Worm (Caenorhabditis elegans): ENCODE measurements around the gene cor-1.
A peak's percentile ranks its signal among the peaks of the same experiment; 100 is the strongest.

The cor-1 gene

DNA sequence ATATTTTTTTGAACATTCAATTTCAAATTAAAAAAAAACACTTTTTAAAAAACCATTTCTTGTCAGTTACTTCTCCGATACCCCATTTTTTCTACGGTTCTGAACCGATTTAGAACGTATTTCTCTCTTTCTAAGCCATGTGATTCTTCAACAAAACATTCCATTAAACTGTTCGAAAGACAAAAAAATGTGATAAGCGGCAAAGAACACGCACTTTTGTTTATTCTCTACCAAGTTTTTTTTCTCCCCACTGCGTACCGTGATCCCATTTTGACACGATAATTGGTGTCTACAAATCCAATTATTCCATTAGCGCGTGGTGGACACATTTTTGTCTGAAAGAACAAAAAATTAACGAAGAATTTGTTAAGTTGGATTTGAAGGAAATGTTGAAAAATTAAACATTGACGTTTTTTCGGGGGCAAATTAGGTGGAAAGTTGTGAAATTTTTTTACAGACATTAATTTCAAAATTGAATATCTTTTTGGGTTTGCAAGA lies 7.5 kb upstream of the cor-1 start:
- TF ChIP-seq cebp-1 (GFP tag; IDR thresholded peaks at IDR 0.05) (no peak), cebp-1 (tag; optimal IDR thresholded peaks at IDR 0.05) (peak; percentile 10), C17E4.6 (GFP tag; IDR thresholded peaks at IDR 0.05) (no peak), somi-1 (GFP tag; optimal IDR thresholded peaks at IDR 0.05) (peak; percentile 51), ztf-26 (tag; optimal IDR thresholded peaks at IDR 0.05) (peak; percentile 35)

DNA sequence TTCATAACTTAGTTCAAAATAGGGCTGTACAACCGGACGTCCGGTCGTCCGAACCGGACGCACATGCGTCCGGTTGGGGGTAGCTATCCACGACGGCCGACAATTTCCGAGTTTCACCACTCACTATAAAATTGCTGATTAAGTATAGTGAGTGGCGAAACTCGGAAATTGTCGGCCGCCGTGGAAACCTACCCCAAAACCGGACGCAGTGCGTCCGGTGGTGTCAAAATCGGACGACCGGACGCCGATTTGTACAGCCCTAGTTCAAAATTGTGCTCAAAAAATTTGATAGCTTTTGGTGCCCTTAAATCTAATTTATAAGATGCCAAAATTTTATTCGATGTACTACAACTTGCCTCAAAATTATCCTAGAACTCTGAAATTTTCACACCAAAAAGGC lies 6.3 kb upstream of the cor-1 start:
- peak; percentile 63 for TF ChIP-seq snpc-4 (GFP tag; optimal IDR thresholded peaks at IDR 0.05)
- TF ChIP-seq snpc-4 (tag; optimal IDR thresholded peaks at IDR 0.05) = peak in 3 of 4 experiments; percentile 50 to 91 (median 86)
- 0 out of 2 replicates have a peak, but pooled peaks have one; percentile 12 for TF ChIP-seq hmg-1.2 (GFP tag; IDR thresholded peaks at IDR 0.05)
- TF ChIP-seq snpc-1.1 (tag; optimal IDR thresholded peaks at IDR 0.05; ENCODE audit: insufficient read depth) = peak; percentile 54

DNA sequence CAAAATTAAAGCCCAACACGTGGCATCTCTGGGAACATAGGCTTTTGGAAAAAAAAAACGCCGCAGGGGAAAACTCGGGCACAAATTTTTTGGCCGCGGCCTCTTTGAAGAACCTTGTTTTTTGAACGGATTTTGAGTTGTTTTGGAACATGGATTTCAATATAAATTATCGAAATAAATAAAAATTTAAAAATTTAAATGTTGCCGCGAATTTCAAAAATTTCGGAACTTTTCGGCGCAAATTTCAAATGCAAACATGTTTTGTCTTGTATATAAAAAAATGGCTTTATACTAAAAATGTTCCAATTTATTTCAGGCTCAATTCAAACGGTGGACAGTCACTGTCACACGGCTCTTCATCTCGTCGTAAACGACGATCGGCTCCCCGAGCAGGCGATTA lies 4.9 kb upstream of the cor-1 start:
- TF ChIP-seq Y53F4B.3 (GFP tag; IDR thresholded peaks at IDR 0.05) = no peak
- TF ChIP-seq F10E7.11 (tag; optimal IDR thresholded peaks at IDR 0.05) = no peak
- no peak for TF ChIP-seq ztf-22 (GFP tag; optimal IDR thresholded peaks at IDR 0.05)
- TF ChIP-seq nhr-27 (tag; optimal IDR thresholded peaks at IDR 0.05) = no peak
- no peak for TF ChIP-seq athp-1 (tag; optimal IDR thresholded peaks at IDR 0.05)

DNA sequence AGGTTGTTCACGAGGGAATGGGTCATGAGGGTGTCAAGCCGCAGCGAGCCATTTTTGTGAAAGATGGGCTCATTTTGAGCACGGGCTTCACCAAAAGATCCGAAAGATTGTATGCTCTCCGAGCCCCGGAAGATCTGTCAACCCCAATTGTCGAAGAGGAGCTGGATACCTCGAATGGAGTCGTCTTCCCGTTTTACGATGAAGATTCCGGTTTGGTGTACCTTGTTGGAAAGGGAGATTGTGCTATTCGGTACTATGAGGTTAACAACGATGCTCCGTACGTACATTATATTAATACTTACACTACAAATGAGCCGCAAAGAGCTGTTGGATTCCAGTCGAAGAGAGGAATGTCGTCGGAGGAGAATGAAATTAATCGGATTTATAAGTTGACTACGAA lies 2.2 kb downstream of the cor-1 start:
- TF ChIP-seq madf-8 (GFP tag; conservative IDR thresholded peaks at IDR 0.05) (no peak), mxl-1 (tag; optimal IDR thresholded peaks at IDR 0.05) (no peak), ztf-25 (GFP tag; IDR thresholded peaks at IDR 0.05) (no peak), nhr-120 (GFP tag; IDR thresholded peaks at IDR 0.05) (no peak), atf-7 (tag; optimal IDR thresholded peaks at IDR 0.05) (no peak), madf-10 (tag; optimal IDR thresholded peaks at IDR 0.05) (no peak), dpff-1 (tag; optimal IDR thresholded peaks at IDR 0.05) (no peak), ceh-100 (GFP tag; IDR thresholded peaks at IDR 0.05) (no peak)

DNA sequence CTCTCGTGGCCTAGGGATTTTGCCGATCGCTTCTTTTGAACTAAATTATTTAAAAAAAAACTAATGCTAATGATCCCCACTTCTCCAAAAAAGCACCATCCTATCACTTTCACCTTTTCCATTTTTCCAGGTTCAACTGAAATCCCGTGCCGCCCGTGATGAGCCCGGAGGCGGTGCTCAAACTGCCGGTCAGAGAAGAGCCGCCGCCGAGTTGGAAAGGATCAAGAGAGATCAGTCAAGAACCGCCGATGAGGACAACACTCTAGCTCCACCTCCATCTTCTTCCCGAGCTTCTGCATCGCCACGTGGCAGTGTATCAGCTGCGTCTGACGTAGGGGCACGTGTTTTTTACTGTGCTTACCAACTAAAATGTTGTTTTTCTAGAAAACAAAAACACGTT lies 4.4 kb downstream of the cor-1 start:
- peak; percentile 26; the same call in 1 of the 2 replicates for TF ChIP-seq egrh-3 (GFP tag; IDR thresholded peaks at IDR 0.05)
- TF ChIP-seq lag-1 (GFP tag; IDR thresholded peaks at IDR 0.05) = no peak
- peak; percentile 63 for TF ChIP-seq zfh-2 (GFP tag; conservative IDR thresholded peaks at IDR 0.05)

DNA sequence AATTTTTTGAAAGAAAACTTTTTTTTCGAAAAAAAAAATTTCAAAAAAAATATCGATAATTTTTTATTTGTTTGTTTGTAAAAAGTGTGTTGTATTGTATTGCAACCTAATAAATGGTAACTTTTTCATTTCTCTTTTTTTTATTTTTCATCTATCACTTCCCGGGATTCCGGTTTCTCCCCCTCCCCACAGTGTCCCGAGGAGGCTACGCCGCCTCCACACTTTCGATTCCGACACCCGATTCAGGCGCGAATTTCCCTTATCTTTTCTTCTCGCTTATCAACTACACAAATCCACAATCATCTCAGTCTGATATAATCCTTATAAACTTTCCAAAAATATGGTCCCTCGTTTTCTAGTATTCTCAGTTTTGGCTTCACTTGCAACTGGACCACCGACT lies 5.7 kb downstream of the cor-1 start, which contains the start of gene R01H10.4:
Gene R01H10.4, plus strand, starts transcription at position 236 of the 400 bp plus-strand sequence.
- TF ChIP-seq ceh-100 (GFP tag; IDR thresholded peaks at IDR 0.05) = no peak
- no peak for TF ChIP-seq ztf-28 (GFP tag; IDR thresholded peaks at IDR 0.05)
- TF ChIP-seq mel-28 (tag; optimal IDR thresholded peaks at IDR 0.05; ENCODE audit: borderline replicate concordance) = no peak
- no peak for TF ChIP-seq pha-4 (tag; optimal IDR thresholded peaks at IDR 0.05)
- no peak for TF ChIP-seq K12H6.12 (tag; optimal IDR thresholded peaks at IDR 0.05)
- no peak for TF ChIP-seq F57C9.4 (tag; optimal IDR thresholded peaks at IDR 0.05)
- TF ChIP-seq let-526 (GFP tag; IDR thresholded peaks at IDR 0.05) = no peak
- TF ChIP-seq somi-1 (GFP tag; optimal IDR thresholded peaks at IDR 0.05) = no peak
- no peak for TF ChIP-seq ztf-18 (tag; optimal IDR thresholded peaks at IDR 0.05)
- no peak for TF ChIP-seq C06A6.2 (GFP tag; conservative IDR thresholded peaks at IDR 0.05)
- TF ChIP-seq ceh-79 (tag; optimal IDR thresholded peaks at IDR 0.05) = no peak
- TF ChIP-seq lir-1 (GFP tag; conservative IDR thresholded peaks at IDR 0.05) = no peak
